Worm (Caenorhabditis elegans): ENCODE measurements around the gene T28A11.3.
A peak's percentile ranks its signal among the peaks of the same experiment; 100 is the strongest.

T28A11.3 gene

DNA sequence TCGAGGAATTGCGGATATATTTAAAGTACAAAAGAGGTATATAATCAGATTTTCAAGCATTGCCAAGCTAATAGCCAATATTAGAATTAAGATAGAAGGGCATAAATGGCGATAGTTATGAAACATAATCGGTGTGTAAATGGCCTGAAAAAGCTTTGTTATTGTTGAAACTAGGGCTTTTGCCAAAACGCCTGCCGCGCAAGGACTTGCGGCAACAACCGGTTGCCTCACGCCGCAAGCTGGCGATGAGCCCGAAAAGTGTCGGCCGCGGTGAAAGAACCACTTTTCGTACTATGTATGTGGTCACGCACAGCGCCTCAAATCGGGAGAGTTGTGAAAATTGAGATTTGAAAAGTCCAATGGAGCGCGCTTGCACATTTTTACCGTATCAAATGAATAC is 24.3 kb downstream of the T28A11.3 start:
- no peak for TF ChIP-seq pqm-1 (tag; optimal IDR thresholded peaks at IDR 0.05)
- no peak for TF ChIP-seq ztf-11 (tag; optimal IDR thresholded peaks at IDR 0.05)
- no peak for TF ChIP-seq unc-39 (tag; optimal IDR thresholded peaks at IDR 0.05)
- no peak for TF ChIP-seq sea-2 (GFP tag; optimal IDR thresholded peaks at IDR 0.05)
- no peak for TF ChIP-seq lin-39 (tag; optimal IDR thresholded peaks at IDR 0.05)
- no peak for TF ChIP-seq ceh-9 (tag; optimal IDR thresholded peaks at IDR 0.05)
- TF ChIP-seq zag-1 (tag; optimal IDR thresholded peaks at IDR 0.05) = no peak
- no peak for TF ChIP-seq eor-1 (tag; optimal IDR thresholded peaks at IDR 0.05)
- TF ChIP-seq unc-62 (GFP tag; optimal IDR thresholded peaks at IDR 0.05) = no peak
- no peak for TF ChIP-seq snpc-4 (tag; optimal IDR thresholded peaks at IDR 0.05)
- TF ChIP-seq nhr-77 (tag; optimal IDR thresholded peaks at IDR 0.05) = no peak
- TF ChIP-seq nhr-76 (tag; optimal IDR thresholded peaks at IDR 0.05) = no peak
- TF ChIP-seq elt-2 (tag; optimal IDR thresholded peaks at IDR 0.05) = no peak

DNA sequence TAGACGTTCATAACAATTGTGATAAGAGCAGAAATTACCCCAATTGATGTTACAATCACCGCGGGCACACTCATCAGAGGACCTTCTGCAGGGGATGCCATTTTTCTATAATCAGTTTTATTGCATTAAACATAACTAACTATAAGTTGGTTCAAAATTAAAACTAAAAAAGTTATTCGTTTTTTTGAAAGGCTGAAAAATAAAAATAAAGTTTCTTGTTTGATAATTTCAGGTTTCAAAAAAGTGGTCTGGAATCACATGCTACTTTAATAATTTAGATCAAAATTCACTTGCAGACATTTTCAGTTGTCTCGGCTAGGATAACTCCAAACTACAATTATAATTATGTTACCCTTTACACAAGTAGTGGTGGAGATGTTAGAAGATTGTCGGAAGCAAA is 26.8 kb downstream of the T28A11.3 start, which contains the start of gene srbc-1:
TSS of gene srbc-1 (minus strand) at position 101 of the 400 bp plus-strand sequence.
- no peak for TF ChIP-seq fkh-2 (tag; optimal IDR thresholded peaks at IDR 0.05)
- TF ChIP-seq egl-27 (tag; optimal IDR thresholded peaks at IDR 0.05) = no peak
- no peak for TF ChIP-seq snpc-4 (tag; optimal IDR thresholded peaks at IDR 0.05)
- no peak for TF ChIP-seq ceh-9 (tag; optimal IDR thresholded peaks at IDR 0.05)
- TF ChIP-seq tbx-2 (tag; optimal IDR thresholded peaks at IDR 0.05) = no peak
- no peak for TF ChIP-seq nhr-43 (tag; optimal IDR thresholded peaks at IDR 0.05; ENCODE audit: poor library complexity, severe bottlenecking)
- TF ChIP-seq elt-2 (tag; optimal IDR thresholded peaks at IDR 0.05) = no peak
- no peak for TF ChIP-seq nhr-28 (tag; optimal IDR thresholded peaks at IDR 0.05)
- no peak for TF ChIP-seq unc-62 (GFP tag; optimal IDR thresholded peaks at IDR 0.05)
- no peak for TF ChIP-seq pha-4 (tag; optimal IDR thresholded peaks at IDR 0.05)
- TF ChIP-seq nhr-76 (tag; optimal IDR thresholded peaks at IDR 0.05) = no peak
- no peak for TF ChIP-seq aly-2 (tag; optimal IDR thresholded peaks at IDR 0.05)
- no peak for TF ChIP-seq sea-2 (GFP tag; optimal IDR thresholded peaks at IDR 0.05)
- TF ChIP-seq hmg-11 (tag; optimal IDR thresholded peaks at IDR 0.05) = no peak
- no peak for TF ChIP-seq ceh-82 (tag; optimal IDR thresholded peaks at IDR 0.05)

- TF ChIP-seq egl-5 (tag; optimal IDR thresholded peaks at IDR 0.05) (no peak), nhr-11 (tag; optimal IDR thresholded peaks at IDR 0.05) (no peak), lin-15B (tag; optimal IDR thresholded peaks at IDR 0.05) (no peak), tbx-2 (tag; optimal IDR thresholded peaks at IDR 0.05) (no peak), ceh-16 (tag; optimal IDR thresholded peaks at IDR 0.05) (no peak), mml-1 (tag; optimal IDR thresholded peaks at IDR 0.05) (no peak), elt-1 (tag; optimal IDR thresholded peaks at IDR 0.05) (no peak), lsy-12 (tag; optimal IDR thresholded peaks at IDR 0.05) (no peak), jun-1 (tag; optimal IDR thresholded peaks at IDR 0.05) (no peak), pqm-1 (tag; optimal IDR thresholded peaks at IDR 0.05) (no peak), ceh-28 (tag; optimal IDR thresholded peaks at IDR 0.05) (no peak), fkh-10 (GFP tag; optimal IDR thresholded peaks at IDR 0.05) (no peak), snpc-4 (tag; optimal IDR thresholded peaks at IDR 0.05) (no peak), nhr-25 (tag; optimal IDR thresholded peaks at IDR 0.05) (no peak), mdl-1 (tag; optimal IDR thresholded peaks at IDR 0.05) (no peak), elt-2 (tag; optimal IDR thresholded peaks at IDR 0.05) (no peak), R02D3.7 (tag; optimal IDR thresholded peaks at IDR 0.05) (no peak), nhr-12 (tag; optimal IDR thresholded peaks at IDR 0.05) (no peak), fos-1 (tag; optimal IDR thresholded peaks at IDR 0.05) (no peak), daf-12 (tag; optimal IDR thresholded peaks at IDR 0.05) (no peak)
Observed at ce11 chrV:3308169-3308568, 33.0 kb downstream of the T28A11.3 start, which contains the start of gene srbc-3. srbc-3 (plus strand) TSS chrV:3308469.

DNA sequence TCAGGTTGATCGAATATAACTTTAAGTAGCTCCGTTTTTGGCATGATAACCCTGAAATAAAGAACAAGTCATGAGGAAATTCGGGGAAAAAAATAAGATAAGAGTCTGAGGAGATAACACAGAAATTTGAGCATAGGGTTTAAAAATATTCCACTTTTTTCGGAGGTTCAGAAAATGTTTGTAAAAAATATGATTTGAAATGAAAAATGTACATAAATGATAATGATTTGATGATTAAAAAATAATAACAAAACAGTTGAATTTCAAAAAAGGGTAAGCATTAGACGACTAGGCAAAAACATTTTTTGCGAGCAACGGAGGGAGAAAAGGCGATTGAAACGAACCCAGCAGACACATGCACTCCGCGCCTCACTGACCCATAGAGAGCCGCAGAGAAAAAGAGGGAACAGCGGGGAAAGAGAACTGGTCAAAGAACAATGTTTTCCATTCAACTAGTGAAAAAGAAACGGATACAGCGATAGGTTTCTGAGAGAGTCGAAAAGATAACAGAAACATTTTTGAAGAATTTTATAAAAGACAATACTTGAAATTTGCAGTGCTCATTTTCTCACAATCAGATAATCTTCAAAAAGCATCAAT is 37.0 kb downstream of the T28A11.3 start, which contains the start of gene arrd-18:
TSS of gene arrd-18 (minus strand) at position 51 of the 600 bp plus-strand sequence.
- TF ChIP-seq nfya-1 (tag; optimal IDR thresholded peaks at IDR 0.05; ENCODE audit: insufficient read depth) = peak; percentile 27
- no peak for TF ChIP-seq eor-1 (tag; optimal IDR thresholded peaks at IDR 0.05)
- TF ChIP-seq egl-27 (tag; optimal IDR thresholded peaks at IDR 0.05) = no peak
- no peak for TF ChIP-seq mdl-1 (tag; optimal IDR thresholded peaks at IDR 0.05)
- no peak for TF ChIP-seq nhr-76 (tag; optimal IDR thresholded peaks at IDR 0.05)
- TF ChIP-seq ceh-16 (tag; optimal IDR thresholded peaks at IDR 0.05) = no peak
- TF ChIP-seq pha-4 (tag; optimal IDR thresholded peaks at IDR 0.05) = no peak
- peak; percentile 14 for TF ChIP-seq snpc-4 (tag; optimal IDR thresholded peaks at IDR 0.05)
- TF ChIP-seq fkh-10 (GFP tag; optimal IDR thresholded peaks at IDR 0.05) = no peak
- TF ChIP-seq elt-2 (tag; optimal IDR thresholded peaks at IDR 0.05) = peak; percentile 38
- TF ChIP-seq unc-62 (GFP tag; optimal IDR thresholded peaks at IDR 0.05) = no peak
- no peak for TF ChIP-seq tbx-2 (tag; optimal IDR thresholded peaks at IDR 0.05)
- no peak for TF ChIP-seq nhr-28 (tag; optimal IDR thresholded peaks at IDR 0.05)
- no peak for TF ChIP-seq elt-1 (tag; optimal IDR thresholded peaks at IDR 0.05)
- TF ChIP-seq ZK546.5 (tag; optimal IDR thresholded peaks at IDR 0.05) = no peak
- TF ChIP-seq skn-1 (tag; optimal IDR thresholded peaks at IDR 0.05) = no peak
- peak; percentile 50 for TF ChIP-seq hmg-11 (tag; optimal IDR thresholded peaks at IDR 0.05)
- TF ChIP-seq egl-5 (tag; optimal IDR thresholded peaks at IDR 0.05) = no peak

All from whole organism, L3 larva.